Worm (Caenorhabditis elegans) whole organism, late embryonic: ENCODE measurements around the gene ZK1240.1.

ENCODE experiments used
- K02D7.2 ChIP-seq: sonication (generic microtip); optimal IDR thresholded peaks from 2 replicates; lab custom pipeline; 2017; ENCODE audit warnings: mild to moderate bottlenecking, missing genetic modification characterization, missing compliant biosample characterization
- Y22D7AL.16 ChIP-seq: sonication (generic microtip); optimal IDR thresholded peaks from 2 replicates; lab custom pipeline; 2016; ENCODE audit warnings: missing genetic modification characterization, missing compliant biosample characterization
- ahr-1 ChIP-seq: sonication (generic microtip); optimal IDR thresholded peaks from 2 replicates; lab custom pipeline; 2016; ENCODE audit warnings: missing genetic modification characterization, missing compliant biosample characterization
- ama-1 ChIP-seq: fragments of 150-350 bp; optimal IDR thresholded peaks from 2 replicates; lab custom pipeline; 2014
- ceh-14 ChIP-seq: sonication (generic microtip); optimal IDR thresholded peaks from 2 replicates; lab custom pipeline; 2016; ENCODE audit warnings: missing genotype, missing genetic modification characterization, missing compliant biosample characterization
- ceh-19 ChIP-seq: fragments of 200-800 bp; sonication (Bioruptor generic); optimal IDR thresholded peaks from 2 replicates; lab custom pipeline; 2018; ENCODE audit warnings: mild to moderate bottlenecking, missing genetic modification characterization, missing compliant biosample characterization
- ceh-22 ChIP-seq: sonication (generic microtip); optimal IDR thresholded peaks from 2 replicates; lab custom pipeline; 2017; ENCODE audit warnings: missing biosample characterization, missing genetic modification characterization
- ceh-45 ChIP-seq: fragments of 200-800 bp; sonication (Bioruptor generic); IDR thresholded peaks from 2 replicates; pipeline ENCODE4 v1.3.6; 2022; ENCODE audit warnings: missing genetic modification reagents, missing genetic modification characterization, missing compliant biosample characterization
- ceh-48 ChIP-seq: sonication (generic microtip); optimal IDR thresholded peaks from 2 replicates; lab custom pipeline; 2016; ENCODE audit warnings: missing genetic modification characterization, inconsistent platforms, missing compliant biosample characterization
- ceh-6 ChIP-seq: fragments of 200-800 bp; sonication (Bioruptor generic); optimal IDR thresholded peaks from 2 replicates; lab custom pipeline; 2018; ENCODE audit warnings: mild to moderate bottlenecking, missing genetic modification characterization, missing compliant biosample characterization
- ceh-9 ChIP-seq: sonication (generic microtip); optimal IDR thresholded peaks from 2 replicates; lab custom pipeline; 2016; ENCODE audit warnings: mild to moderate bottlenecking, missing genetic modification characterization, inconsistent platforms, missing compliant biosample characterization
- elt-2 ChIP-seq: sonication (generic microtip); optimal IDR thresholded peaks from 2 replicates; lab custom pipeline; 2016; ENCODE audit warnings: missing genetic modification reagents, missing genetic modification characterization, missing compliant biosample characterization
- elt-4 ChIP-seq: sonication (generic microtip); optimal IDR thresholded peaks from 2 replicates; lab custom pipeline; 2016; ENCODE audit warnings: missing genetic modification characterization, missing compliant biosample characterization
- ets-4 ChIP-seq: sonication (generic microtip); optimal IDR thresholded peaks from 2 replicates; lab custom pipeline; 2016; ENCODE audit warnings: missing genetic modification characterization, missing compliant biosample characterization
- eyg-1 ChIP-seq: sonication (generic microtip); optimal IDR thresholded peaks from 2 replicates; lab custom pipeline; 2016; ENCODE audit warnings: missing genotype, missing genetic modification characterization, missing compliant biosample characterization
- fkh-10 ChIP-seq: fragments of 150-350 bp; optimal IDR thresholded peaks from 2 replicates; lab custom pipeline; 2014; ENCODE audit warnings: missing biosample characterization, missing genetic modification reagents, missing genetic modification characterization
- fkh-6 ChIP-seq: sonication (generic microtip); optimal IDR thresholded peaks from 2 replicates; lab custom pipeline; 2016; ENCODE audit warnings: missing genetic modification characterization, missing compliant biosample characterization
- gmeb-2 ChIP-seq: sonication (generic microtip); optimal IDR thresholded peaks from 2 replicates; lab custom pipeline; 2016; ENCODE audit warnings: missing genetic modification characterization, inconsistent platforms, missing compliant biosample characterization
- hlh-13 ChIP-seq: fragments of 200-800 bp; sonication (Bioruptor generic); optimal IDR thresholded peaks from 2 replicates; lab custom pipeline; 2018; ENCODE audit warnings: mild to moderate bottlenecking, missing genetic modification characterization, missing compliant biosample characterization
- hlh-15 ChIP-seq: sonication (generic microtip); optimal IDR thresholded peaks from 2 replicates; lab custom pipeline; 2016; ENCODE audit warnings: missing genetic modification characterization, missing compliant biosample characterization
- hlh-8 ChIP-seq: sonication (generic microtip); optimal IDR thresholded peaks from 2 replicates; lab custom pipeline; 2016; ENCODE audit warnings: missing genotype, missing genetic modification characterization, missing compliant biosample characterization
- lim-6 ChIP-seq: sonication (generic microtip); optimal IDR thresholded peaks from 2 replicates; lab custom pipeline; 2016; ENCODE audit warnings: missing genetic modification characterization, missing compliant biosample characterization
- nfya-1 ChIP-seq: sonication (generic microtip); optimal IDR thresholded peaks from 2 replicates; lab custom pipeline; 2017; ENCODE audit warnings: missing genetic modification characterization, mild to moderate bottlenecking, missing compliant biosample characterization, antibody characterized with exemption, moderate library complexity
- nhr-11 ChIP-seq: fragments of 150-350 bp; optimal IDR thresholded peaks from 2 replicates; lab custom pipeline; 2014; ENCODE audit warnings: missing biosample characterization, missing genetic modification characterization
- npax-4 ChIP-seq: sonication (generic microtip); optimal IDR thresholded peaks from 2 replicates; lab custom pipeline; 2016; ENCODE audit warnings: missing genetic modification characterization, missing compliant biosample characterization
- odd-2 ChIP-seq: sonication (generic microtip); optimal IDR thresholded peaks from 2 replicates; lab custom pipeline; 2017; ENCODE audit warnings: antibody characterized with exemption, mild to moderate bottlenecking, missing genetic modification characterization, missing compliant biosample characterization
- pax-1 ChIP-seq: fragments of 150-350 bp; optimal IDR thresholded peaks from 2 replicates; lab custom pipeline; 2014; ENCODE audit warnings: missing biosample characterization, missing genetic modification characterization
- pha-2 ChIP-seq: sonication (generic microtip); optimal IDR thresholded peaks from 2 replicates; lab custom pipeline; 2017; ENCODE audit warnings: mild to moderate bottlenecking, missing genetic modification characterization, missing compliant biosample characterization
- pha-4 ChIP-seq: fragments of 150-350 bp; optimal IDR thresholded peaks from 2 replicates; lab custom pipeline; 2018; ENCODE audit warnings: missing biosample characterization, missing genetic modification reagents, missing genetic modification characterization
- pqm-1 ChIP-seq: sonication (generic microtip); optimal IDR thresholded peaks from 2 replicates; lab custom pipeline; 2016; ENCODE audit warnings: missing genetic modification characterization, missing compliant biosample characterization
- pros-1 ChIP-seq: fragments of 150-350 bp; optimal IDR thresholded peaks from 2 replicates; lab custom pipeline; 2014; ENCODE audit warnings: missing biosample characterization, missing genetic modification reagents, missing genetic modification characterization
- ref-2 ChIP-seq: sonication (generic microtip); optimal IDR thresholded peaks from 2 replicates; lab custom pipeline; 2016; ENCODE audit warnings: missing genetic modification characterization, missing compliant biosample characterization
- rnt-1 ChIP-seq: sonication (generic microtip); optimal IDR thresholded peaks from 2 replicates; lab custom pipeline; 2016; ENCODE audit warnings: missing genetic modification characterization, missing compliant biosample characterization
- sox-2 ChIP-seq: fragments of 200-800 bp; sonication (Bioruptor generic); IDR thresholded peaks from 2 replicates; pipeline ENCODE4 v1.3.6; 2022; ENCODE audit warnings: missing genetic modification reagents, missing genetic modification characterization, missing compliant biosample characterization
- syd-9 ChIP-seq: sonication (generic microtip); optimal IDR thresholded peaks from 2 replicates; lab custom pipeline; 2016; ENCODE audit warnings: mild to moderate bottlenecking, missing genetic modification characterization, moderate library complexity, missing compliant biosample characterization
- tbx-7 ChIP-seq: sonication (generic microtip); optimal IDR thresholded peaks from 2 replicates; lab custom pipeline; 2016; ENCODE audit warnings: missing genotype, missing genetic modification characterization, missing compliant biosample characterization
- ttx-3 ChIP-seq: sonication (generic microtip); optimal IDR thresholded peaks from 2 replicates; lab custom pipeline; 2016; ENCODE audit warnings: missing genetic modification reagents, missing genetic modification characterization, missing compliant biosample characterization
- unc-3 ChIP-seq, 2 experiments: fragments of 200-800 bp in 1 of 2; sonication (Bioruptor generic) in 1 of 2; sonication (generic microtip) in 1 of 2; conservative IDR thresholded peaks in 1 of 2; optimal IDR thresholded peaks in 1 of 2; 2 replicates each; pipeline versions ENCODE4 v1.3.6 to Lab custom; 2016 to 2022; ENCODE audit warnings: missing compliant biosample characterization in 2 of 2, missing genetic modification characterization in 2 of 2, missing genetic modification reagents in 1 of 2
- unc-55 ChIP-seq: sonication (generic microtip); optimal IDR thresholded peaks from 2 replicates; lab custom pipeline; 2017; ENCODE audit warnings: missing biosample characterization, missing genetic modification reagents, missing genetic modification characterization
- zip-5 ChIP-seq: sonication (generic microtip); optimal IDR thresholded peaks from 2 replicates; lab custom pipeline; 2016; ENCODE audit warnings: missing genetic modification characterization, missing compliant biosample characterization
- ztf-16 ChIP-seq: sonication (generic microtip); optimal IDR thresholded peaks from 2 replicates; lab custom pipeline; 2017; ENCODE audit warnings: missing genetic modification characterization, missing compliant biosample characterization

The ZK1240.1 gene

DNA sequence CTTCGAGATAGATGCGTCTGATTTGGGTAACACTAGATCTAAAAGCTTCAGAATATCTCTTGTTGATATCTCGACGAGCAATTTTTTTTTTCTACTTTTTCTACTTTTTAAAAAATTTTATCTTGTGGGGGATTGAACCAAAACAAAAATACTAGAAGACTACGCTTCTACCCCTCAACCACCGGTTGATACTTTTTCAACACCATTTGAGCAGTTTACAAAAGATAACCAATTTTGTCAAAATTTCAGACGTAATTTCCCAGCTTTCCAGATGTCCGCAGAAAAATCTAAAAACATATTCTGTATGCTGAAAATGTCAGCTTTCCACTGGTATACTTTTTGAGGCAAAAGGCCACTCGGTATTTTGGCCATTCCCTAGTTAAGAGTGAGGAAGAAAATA, 24.6 kb upstream of the ZK1240.1 start:
- TF ChIP-seq ets-4 (no peak), tbx-7 (tag; lab: Kevin White, UChicago) (no peak), sox-2 (GFP tag; lab: Robert Waterston, UW) (no peak), unc-55 (GFP tag; lab: Kevin White, UChicago) (no peak), K02D7.2 (tag; lab: Kevin White, UChicago) (no peak), nfya-1 (tag; lab: Kevin White, UChicago) (no peak), pha-2 (tag; lab: Kevin White, UChicago) (no peak), fkh-10 (no peak), nhr-11 (no peak), ama-1 (lab: Kevin White, UChicago) (no peak)
- TF ChIP-seq, all 69 proteins: peak for 0

ce11 chrII:2305507-2305906, 23.7 kb upstream of the ZK1240.1 start:
- no peak for TF ChIP-seq hlh-13 (GFP tag; lab: Kevin White, UChicago)
- TF ChIP-seq hlh-8 (tag; lab: Kevin White, UChicago), result no peak
- no peak for TF ChIP-seq eyg-1
- TF ChIP-seq ttx-3 (tag; lab: Kevin White, UChicago), result no peak
- no peak for TF ChIP-seq hlh-15 (tag; lab: Kevin White, UChicago)
- TF ChIP-seq ceh-48 (tag; lab: Kevin White, UChicago), result no peak
- TF ChIP-seq elt-2 (tag; lab: Kevin White, UChicago), result no peak
- no peak for TF ChIP-seq fkh-6
- no peak for TF ChIP-seq ama-1 (lab: Kevin White, UChicago)
- no peak for TF ChIP-seq Y22D7AL.16 (tag; lab: Kevin White, UChicago)
- TF ChIP-seq pros-1 (tag; lab: Kevin White, UChicago), result no peak
- TF ChIP-seq unc-3 (GFP tag; conservative IDR thresholded peaks at IDR 0.05; lab: Robert Waterston, UW), result no peak
- no peak for TF ChIP-seq unc-3 (tag; optimal IDR thresholded peaks at IDR 0.05; lab: Kevin White, UChicago)
- no peak for TF ChIP-seq ets-4
- TF ChIP-seq ref-2 (tag; lab: Kevin White, UChicago), result no peak
- TF ChIP-seq elt-4 (tag; lab: Kevin White, UChicago), result no peak
- no peak for TF ChIP-seq sox-2 (GFP tag; lab: Robert Waterston, UW)

DNA sequence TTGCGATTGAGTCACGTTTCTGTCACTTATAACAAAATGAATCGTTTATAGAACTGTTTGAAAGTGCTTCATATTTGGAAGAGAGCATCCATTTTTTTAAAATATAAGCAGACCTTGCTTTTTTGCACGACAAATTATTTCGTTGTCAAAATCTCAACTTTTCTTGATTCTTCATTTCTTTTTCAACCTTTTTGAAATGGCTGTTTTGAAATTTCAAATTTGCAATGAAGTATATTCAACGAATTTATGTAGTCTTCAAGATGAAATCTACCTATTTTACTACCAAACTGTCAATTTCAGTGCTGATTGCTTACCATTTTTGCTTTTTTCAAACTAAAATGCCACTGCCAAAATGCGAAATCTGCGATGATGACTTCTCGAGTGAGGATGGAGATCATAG, 22.5 kb upstream of the ZK1240.1 start, which contains the start of gene B0281.3:
B0281.3 (plus strand) TSS at position 301 of the 400 bp plus-strand sequence.
- TF ChIP-seq syd-9 (tag; lab: Kevin White, UChicago) (no peak), pax-1 (no peak), rnt-1 (tag; lab: Kevin White, UChicago) (no peak), lim-6 (tag; lab: Kevin White, UChicago) (no peak), zip-5 (no peak), ceh-6 (no peak), hlh-15 (tag; lab: Kevin White, UChicago) (no peak), sox-2 (GFP tag; lab: Robert Waterston, UW) (no peak), ceh-22 (tag; lab: Kevin White, UChicago) (no peak), pqm-1 (tag; lab: Kevin White, UChicago) (no peak), npax-4 (tag; lab: Kevin White, UChicago) (no peak), eyg-1 (no peak), hlh-13 (GFP tag; lab: Kevin White, UChicago) (no peak), gmeb-2 (tag; lab: Kevin White, UChicago) (no peak), Y22D7AL.16 (tag; lab: Kevin White, UChicago) (no peak), ceh-19 (GFP tag; lab: Kevin White, UChicago) (no peak), pha-2 (tag; lab: Kevin White, UChicago) (no peak)

DNA sequence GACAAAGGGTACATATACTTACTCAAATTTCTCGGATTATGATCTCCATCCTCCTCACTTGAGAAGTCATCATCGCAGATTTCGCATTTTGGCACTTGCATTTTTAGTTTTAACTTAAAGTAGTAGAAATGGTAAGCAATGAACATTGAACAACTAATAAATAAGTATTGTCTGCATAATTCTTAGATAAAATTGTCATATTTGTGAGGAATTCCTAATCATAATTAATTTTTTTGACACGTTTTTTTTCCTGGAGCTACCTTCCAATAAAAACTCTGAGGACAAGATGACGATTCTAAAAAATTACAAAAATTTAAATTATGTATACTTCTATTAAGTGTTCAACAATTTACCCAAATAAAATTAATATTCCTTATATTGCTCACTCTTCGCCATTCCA, 16.4 kb upstream of the ZK1240.1 start, which contains the start of the genes trim-21 and B0281.1:
trim-21 (minus strand) TSS at position 101 of the 400 bp plus-strand sequence.
B0281.1 (plus strand) TSS at position 321 of the 400 bp plus-strand sequence.
- no peak for TF ChIP-seq ceh-45 (GFP tag; lab: Robert Waterston, UW)
- no peak for TF ChIP-seq pha-4 (tag; lab: Kevin White, UChicago)
- no peak for TF ChIP-seq tbx-7 (tag; lab: Kevin White, UChicago)
- TF ChIP-seq zip-5, result no peak
- no peak for TF ChIP-seq ets-4
- no peak for TF ChIP-seq ztf-16
- TF ChIP-seq Y22D7AL.16 (tag; lab: Kevin White, UChicago), result no peak
- TF ChIP-seq ceh-14 (tag; lab: Kevin White, UChicago), result no peak
- TF ChIP-seq hlh-15 (tag; lab: Kevin White, UChicago), result no peak
- no peak for TF ChIP-seq odd-2
- no peak for TF ChIP-seq pros-1 (tag; lab: Kevin White, UChicago)
- no peak for TF ChIP-seq ttx-3 (tag; lab: Kevin White, UChicago)
- no peak for TF ChIP-seq ceh-19 (GFP tag; lab: Kevin White, UChicago)
- no peak for TF ChIP-seq ceh-9 (tag; lab: Kevin White, UChicago)
- TF ChIP-seq ahr-1, result no peak
- no peak for TF ChIP-seq unc-55 (GFP tag; lab: Kevin White, UChicago)
